Worm (Caenorhabditis elegans) whole organism, L3 larva: ENCODE results near the gene nprl-3.

ENCODE experiments used
- R02D3.7 ChIP-seq: fragments of 150-350 bp; optimal IDR thresholded peaks from 2 replicates; lab custom pipeline; 2014; ENCODE audit warnings: missing biosample characterization, missing genetic modification characterization
- aly-2 ChIP-seq: fragments of 150-350 bp; optimal IDR thresholded peaks from 2 replicates; lab custom pipeline; 2014; ENCODE audit warnings: missing biosample characterization, missing genetic modification characterization
- ceh-82 ChIP-seq: fragments of 150-350 bp; optimal IDR thresholded peaks from 2 replicates; lab custom pipeline; 2014; ENCODE audit warnings: missing biosample characterization, missing genetic modification characterization
- ceh-9 ChIP-seq: sonication (generic microtip); optimal IDR thresholded peaks from 2 replicates; lab custom pipeline; 2018; ENCODE audit warnings: missing biosample characterization, missing genetic modification characterization
- daf-12 ChIP-seq: fragments of 150-350 bp; optimal IDR thresholded peaks from 2 replicates; lab custom pipeline; 2014; ENCODE audit warnings: missing biosample characterization, missing genetic modification reagents, missing genetic modification characterization
- egl-27 ChIP-seq: sonication (generic microtip); optimal IDR thresholded peaks from 4 replicates; lab custom pipeline; 2017; ENCODE audit warnings: missing biosample characterization, missing genetic modification reagents, missing genetic modification characterization
- egl-5 ChIP-seq: fragments of 150-350 bp; optimal IDR thresholded peaks from 2 replicates; lab custom pipeline; 2017; ENCODE audit warnings: missing biosample characterization, missing genetic modification reagents, missing genetic modification characterization, inconsistent platforms
- elt-1 ChIP-seq: fragments of 150-350 bp; optimal IDR thresholded peaks from 2 replicates; lab custom pipeline; 2014; ENCODE audit warnings: missing biosample characterization, missing genetic modification characterization
- elt-2 ChIP-seq: sonication (generic microtip); optimal IDR thresholded peaks from 2 replicates; lab custom pipeline; 2016; ENCODE audit warnings: missing genetic modification reagents, mild to moderate bottlenecking, missing genetic modification characterization, missing compliant biosample characterization
- elt-3 ChIP-seq, 3 experiments: fragments of 150-350 bp in 1 of 3; sonication (generic microtip) in 2 of 3; optimal IDR thresholded peaks; 2 replicates in 2 of 3; 4 replicates in 1 of 3; lab custom pipeline; 2014 to 2017; ENCODE audit warnings: missing biosample characterization in 3 of 3, missing genetic modification characterization in 3 of 3
- eor-1 ChIP-seq, 2 experiments: fragments of 150-350 bp; optimal IDR thresholded peaks; 2 replicates each; lab custom pipeline; 2014 to 2018; ENCODE audit warnings: missing biosample characterization in 2 of 2, missing genetic modification characterization in 2 of 2
- fkh-2 ChIP-seq: fragments of 150-350 bp; optimal IDR thresholded peaks from 2 replicates; lab custom pipeline; 2014; ENCODE audit warnings: missing biosample characterization, missing genetic modification reagents, missing genetic modification characterization
- hmg-11 ChIP-seq: sonication (generic microtip); optimal IDR thresholded peaks from 2 replicates; lab custom pipeline; 2016; ENCODE audit warnings: missing genetic modification characterization, missing compliant biosample characterization
- jun-1 ChIP-seq: fragments of 150-350 bp; optimal IDR thresholded peaks from 2 replicates; lab custom pipeline; 2014; ENCODE audit warnings: missing biosample characterization, missing genetic modification reagents, missing genetic modification characterization
- lsy-12 ChIP-seq: sonication (generic microtip); optimal IDR thresholded peaks from 2 replicates; lab custom pipeline; 2016; ENCODE audit warnings: mild to moderate bottlenecking, missing genetic modification characterization, missing compliant biosample characterization
- mdl-1 ChIP-seq: fragments of 150-350 bp; optimal IDR thresholded peaks from 2 replicates; lab custom pipeline; 2014; ENCODE audit warnings: missing biosample characterization, missing genetic modification characterization
- mml-1 ChIP-seq: fragments of 150-350 bp; sonication (generic microtip); optimal IDR thresholded peaks from 3 replicates; lab custom pipeline; 2014; ENCODE audit warnings: missing biosample characterization, missing genetic modification characterization
- nhr-23 ChIP-seq: fragments of 150-350 bp; optimal IDR thresholded peaks from 2 replicates; lab custom pipeline; 2014; ENCODE audit warnings: missing biosample characterization, missing genetic modification reagents, missing genetic modification characterization
- nhr-237 ChIP-seq: fragments of 150-350 bp; optimal IDR thresholded peaks from 2 replicates; lab custom pipeline; 2014; ENCODE audit warnings: missing biosample characterization, missing genetic modification characterization
- nhr-25 ChIP-seq: sonication (generic microtip); optimal IDR thresholded peaks from 2 replicates; lab custom pipeline; 2017; ENCODE audit warnings: missing biosample characterization, missing genetic modification characterization
- nhr-28 ChIP-seq: fragments of 150-350 bp; optimal IDR thresholded peaks from 2 replicates; lab custom pipeline; 2014; ENCODE audit warnings: missing biosample characterization, missing genetic modification characterization
- nhr-43 ChIP-seq: sonication (generic microtip); optimal IDR thresholded peaks from 2 replicates; lab custom pipeline; 2016; ENCODE audit warnings: mild to moderate bottlenecking, missing genetic modification characterization, missing compliant biosample characterization; ENCODE audit not compliant: poor library complexity, severe bottlenecking
- nhr-67 ChIP-seq: fragments of 150-350 bp; optimal IDR thresholded peaks from 2 replicates; lab custom pipeline; 2014; ENCODE audit warnings: missing biosample characterization, missing genetic modification characterization
- nhr-76 ChIP-seq: fragments of 150-350 bp; sonication (generic microtip); optimal IDR thresholded peaks from 5 replicates; lab custom pipeline; 2014; ENCODE audit warnings: missing biosample characterization, missing genetic modification characterization
- pha-4 ChIP-seq: fragments of 150-350 bp; optimal IDR thresholded peaks from 2 replicates; lab custom pipeline; 2014; ENCODE audit warnings: missing biosample characterization, missing genetic modification reagents, missing genetic modification characterization
- skn-1 ChIP-seq: fragments of 150-350 bp; optimal IDR thresholded peaks from 2 replicates; lab custom pipeline; 2014; ENCODE audit warnings: missing biosample characterization, missing genetic modification characterization
- snpc-4 ChIP-seq: fragments of 150-350 bp; optimal IDR thresholded peaks from 2 replicates; lab custom pipeline; 2014; ENCODE audit warnings: missing biosample characterization, missing genetic modification characterization
- tbx-2 ChIP-seq: sonication (generic microtip); optimal IDR thresholded peaks from 2 replicates; lab custom pipeline; 2016; ENCODE audit warnings: mild to moderate bottlenecking, missing genetic modification characterization, missing compliant biosample characterization
- unc-39 ChIP-seq: sonication (generic microtip); optimal IDR thresholded peaks from 4 replicates; lab custom pipeline; 2017; ENCODE audit warnings: missing biosample characterization, missing genetic modification characterization
- ztf-11 ChIP-seq: fragments of 150-350 bp; optimal IDR thresholded peaks from 2 replicates; lab custom pipeline; 2014; ENCODE audit warnings: missing biosample characterization, missing genetic modification characterization

nprl-3 gene

ce11 chrIV:8345518-8345917, 48.2 kb downstream of the nprl-3 start, which contains the start of gene F17E9.5:
TSS of gene F17E9.5 (plus strand) at chrIV:8345818.
- no peak for TF ChIP-seq nhr-67
- no peak for TF ChIP-seq ceh-9 (tag; lab: Kevin White, UChicago)
- TF ChIP-seq egl-5: no peak
- TF ChIP-seq R02D3.7 (tag; lab: Kevin White, UChicago): no peak
- no peak for TF ChIP-seq elt-1 (tag; lab: Kevin White, UChicago)
- no peak for TF ChIP-seq pha-4 (tag; lab: Kevin White, UChicago)
- no peak for TF ChIP-seq hmg-11
- no peak for TF ChIP-seq snpc-4
- TF ChIP-seq skn-1 (tag; lab: Kevin White, UChicago): no peak
- TF ChIP-seq nhr-28 (tag; lab: Kevin White, UChicago): no peak
- no peak for TF ChIP-seq mdl-1
- TF ChIP-seq elt-2 (tag; lab: Kevin White, UChicago): no peak
- no peak for TF ChIP-seq elt-3 (tag; optimal IDR thresholded peaks at IDR 0.05; lab: Kevin White, UChicago)
- no peak for TF ChIP-seq jun-1 (tag; lab: Kevin White, UChicago)
- no peak for TF ChIP-seq eor-1 (tag; optimal IDR thresholded peaks at IDR 0.05; lab: Kevin White, UChicago)

DNA sequence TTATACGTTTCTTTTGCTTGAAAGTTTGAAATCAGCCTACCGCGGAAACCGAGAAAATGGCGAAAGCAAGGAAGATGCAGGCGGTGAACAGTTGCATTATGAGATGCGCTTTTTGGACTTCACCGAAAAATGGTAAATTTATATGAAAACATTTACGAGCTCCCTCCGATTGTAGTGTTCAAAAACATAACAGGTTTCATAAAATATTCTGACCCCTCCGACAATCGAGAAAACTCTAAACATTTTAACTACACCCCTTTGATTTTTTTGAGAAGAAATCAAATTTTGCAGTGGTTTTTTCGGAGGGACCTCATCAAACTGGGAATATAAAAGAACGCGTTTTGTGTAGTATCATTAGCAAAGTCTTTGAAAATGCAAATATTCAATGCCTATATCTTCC, 49.8 kb downstream of the nprl-3 start, which contains the start of the genes F17E9.18 and F17E9.15:
Gene F17E9.18, minus strand, starts transcription at position 101 of the 400 bp plus-strand sequence.
Gene F17E9.15, plus strand, starts transcription at position 368 of the 400 bp plus-strand sequence.
- TF ChIP-seq nhr-237 (no peak), lsy-12 (tag; lab: Kevin White, UChicago) (no peak), nhr-67 (no peak), egl-27 (no peak), snpc-4 (no peak), aly-2 (no peak), ztf-11 (tag; lab: Kevin White, UChicago) (no peak), daf-12 (no peak), tbx-2 (tag; lab: Kevin White, UChicago) (no peak), nhr-23 (tag; lab: Kevin White, UChicago) (no peak), nhr-43 (tag; lab: Kevin White, UChicago) (no peak), nhr-25 (tag; lab: Kevin White, UChicago) (no peak), unc-39 (tag; lab: Kevin White, UChicago) (no peak)
- TF ChIP-seq, all 47 proteins: peak for 0

DNA sequence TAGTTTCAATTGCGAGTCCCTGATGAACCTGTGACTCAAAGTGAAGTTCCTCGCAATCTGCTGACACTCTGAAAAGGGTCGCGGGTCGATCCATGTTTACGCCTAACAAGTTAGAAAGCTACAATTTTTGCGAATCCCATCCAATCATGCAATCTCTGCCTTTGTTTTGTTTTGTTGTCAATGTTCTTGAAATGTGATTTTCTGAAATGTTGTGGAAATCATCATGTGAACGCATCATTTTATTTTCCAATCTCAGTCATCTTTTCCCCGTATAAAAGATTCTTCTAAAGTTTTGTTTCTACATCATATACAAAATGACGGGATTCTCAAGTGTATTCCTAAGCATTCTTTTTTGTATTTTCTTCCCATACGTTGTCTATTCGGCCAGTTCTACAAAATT, 50.8 kb downstream of the nprl-3 start, which contains the start of gene F17E9.4:
Gene F17E9.4, plus strand, starts transcription at position 301 of the 400 bp plus-strand sequence.
- TF ChIP-seq nhr-28 (tag; lab: Kevin White, UChicago) (no peak), fkh-2 (tag; lab: Kevin White, UChicago) (no peak), hmg-11 (no peak), nhr-76 (tag; lab: Kevin White, UChicago) (no peak), aly-2 (no peak), ceh-82 (no peak), mml-1 (tag; lab: Kevin White, UChicago) (no peak)
